Worm (Caenorhabditis elegans) whole organism, mixed stage, embryonic: ENCODE measurements around the gene nono-1.

Experiments
- M03D4.4 ChIP-seq: sonication (generic microtip); optimal IDR thresholded peaks from 2 replicates; lab custom pipeline; 2017; ENCODE audit warnings: mild to moderate bottlenecking, missing genetic modification characterization, missing compliant biosample characterization
- bed-3 ChIP-seq: fragments of 200-800 bp; sonication (Bioruptor generic); optimal IDR thresholded peaks from 3 replicates; lab custom pipeline; 2018; ENCODE audit warnings: mild to moderate bottlenecking, missing genetic modification characterization, moderate library complexity, missing compliant biosample characterization
- blmp-1 ChIP-seq: fragments of 150-350 bp; optimal IDR thresholded peaks from 2 replicates; lab custom pipeline; 2014; ENCODE audit warnings: missing biosample characterization, missing genetic modification characterization
- ceh-39 ChIP-seq: fragments of 150-350 bp; optimal IDR thresholded peaks from 2 replicates; lab custom pipeline; 2014; ENCODE audit warnings: missing biosample characterization, missing genetic modification characterization
- ceh-43 ChIP-seq: fragments of 200-800 bp; sonication (Bioruptor generic); optimal IDR thresholded peaks from 2 replicates; lab custom pipeline; 2018; ENCODE audit warnings: mild to moderate bottlenecking, missing genetic modification characterization, moderate library complexity, missing compliant biosample characterization
- ceh-83 ChIP-seq: fragments of 200-800 bp; sonication (Bioruptor generic); optimal IDR thresholded peaks from 2 replicates; lab custom pipeline; 2018; ENCODE audit warnings: mild to moderate bottlenecking, missing genetic modification characterization, missing compliant biosample characterization
- ces-1 ChIP-seq: fragments of 150-350 bp; optimal IDR thresholded peaks from 2 replicates; lab custom pipeline; 2014; ENCODE audit warnings: missing biosample characterization, missing genetic modification reagents, missing genetic modification characterization
- drap-1 ChIP-seq: fragments of 200-800 bp; sonication (Bioruptor generic); optimal IDR thresholded peaks from 3 replicates; lab custom pipeline; 2018; ENCODE audit warnings: mild to moderate bottlenecking, missing genetic modification characterization, missing compliant biosample characterization
- elt-3 ChIP-seq: fragments of 150-350 bp; optimal IDR thresholded peaks from 2 replicates; lab custom pipeline; 2014; ENCODE audit warnings: missing biosample characterization, missing genetic modification characterization
- flh-1 ChIP-seq: fragments of 200-800 bp; sonication (Bioruptor generic); optimal IDR thresholded peaks from 2 replicates; lab custom pipeline; 2018; ENCODE audit warnings: mild to moderate bottlenecking, missing genetic modification characterization, moderate library complexity, missing compliant biosample characterization
- hlh-1 ChIP-seq: fragments of 150-350 bp; optimal IDR thresholded peaks from 2 replicates; lab custom pipeline; 2014; ENCODE audit warnings: missing biosample characterization, missing genetic modification reagents, missing genetic modification characterization
- lin-13 ChIP-seq: fragments of 150-350 bp; optimal IDR thresholded peaks from 2 replicates; lab custom pipeline; 2014; ENCODE audit warnings: missing biosample characterization, missing genetic modification characterization
- lin-32 ChIP-seq: fragments of 200-800 bp; sonication (Bioruptor generic); optimal IDR thresholded peaks from 2 replicates; lab custom pipeline; 2018; ENCODE audit warnings: mild to moderate bottlenecking, missing genetic modification characterization, missing compliant biosample characterization
- mab-5 ChIP-seq: fragments of 150-350 bp; optimal IDR thresholded peaks from 2 replicates; lab custom pipeline; 2014; ENCODE audit warnings: missing biosample characterization, missing genetic modification characterization
- mep-1 ChIP-seq: fragments of 150-350 bp; optimal IDR thresholded peaks from 2 replicates; lab custom pipeline; 2017; ENCODE audit warnings: missing biosample characterization, missing genetic modification reagents, missing genetic modification characterization, inconsistent platforms
- mls-2 ChIP-seq: sonication (generic microtip); optimal IDR thresholded peaks from 2 replicates; lab custom pipeline; 2016; ENCODE audit warnings: mild to moderate bottlenecking, missing genetic modification characterization, moderate library complexity, missing compliant biosample characterization
- nhr-12 ChIP-seq: fragments of 150-350 bp; optimal IDR thresholded peaks from 2 replicates; lab custom pipeline; 2014; ENCODE audit warnings: missing biosample characterization, missing genetic modification characterization
- nhr-2 ChIP-seq: fragments of 150-350 bp; optimal IDR thresholded peaks from 2 replicates; lab custom pipeline; 2014; ENCODE audit warnings: missing biosample characterization, missing genetic modification characterization
- nhr-28 ChIP-seq: fragments of 150-350 bp; optimal IDR thresholded peaks from 2 replicates; lab custom pipeline; 2014; ENCODE audit warnings: missing biosample characterization, missing genetic modification characterization
- nhr-76 ChIP-seq: sonication (generic microtip); optimal IDR thresholded peaks from 2 replicates; lab custom pipeline; 2017; ENCODE audit warnings: missing biosample characterization, missing genetic modification characterization
- pha-4 ChIP-seq: fragments of 150-350 bp; optimal IDR thresholded peaks from 2 replicates; lab custom pipeline; 2018; ENCODE audit warnings: missing biosample characterization, missing genetic modification reagents, missing genetic modification characterization
- sem-2 ChIP-seq: fragments of 200-800 bp; sonication (Bioruptor generic); optimal IDR thresholded peaks from 2 replicates; lab custom pipeline; 2018; ENCODE audit warnings: mild to moderate bottlenecking, missing genetic modification characterization, missing compliant biosample characterization
- snpc-4 ChIP-seq: fragments of 150-350 bp; optimal IDR thresholded peaks from 2 replicates; lab custom pipeline; 2014; ENCODE audit warnings: missing biosample characterization, missing genetic modification characterization
- tbx-8 ChIP-seq: fragments of 200-800 bp; sonication (Bioruptor generic); optimal IDR thresholded peaks from 2 replicates; lab custom pipeline; 2018; ENCODE audit warnings: mild to moderate bottlenecking, missing genetic modification characterization, moderate library complexity, missing compliant biosample characterization
- unc-120 ChIP-seq: sonication (generic microtip); optimal IDR thresholded peaks from 2 replicates; lab custom pipeline; 2017; ENCODE audit warnings: missing genetic modification characterization, missing compliant biosample characterization; ENCODE audit not compliant: poor library complexity, severe bottlenecking
- unc-62 ChIP-seq: fragments of 150-350 bp; optimal IDR thresholded peaks from 2 replicates; lab custom pipeline; 2014; ENCODE audit warnings: missing biosample characterization, missing genetic modification reagents, missing genetic modification characterization
- zip-8 ChIP-seq: fragments of 150-350 bp; optimal IDR thresholded peaks from 2 replicates; lab custom pipeline; 2014; ENCODE audit warnings: missing biosample characterization, missing genetic modification characterization
- ztf-11 ChIP-seq: fragments of 150-350 bp; optimal IDR thresholded peaks from 2 replicates; lab custom pipeline; 2014; ENCODE audit warnings: missing biosample characterization, missing genetic modification characterization

The nono-1 gene

ce11 chrIII:5930659-5931058 is 27.4 kb downstream of the nono-1 start:
- TF ChIP-seq unc-62 (GFP tag; lab: Kevin White, UChicago) (peak; percentile 27), flh-1 (GFP tag; lab: Kevin White, UChicago) (no peak), hlh-1 (tag; lab: Kevin White, UChicago) (peak; percentile 95), unc-120 (peak; percentile 17), nhr-2 (tag; lab: Kevin White, UChicago) (no peak), mab-5 (tag; lab: Kevin White, UChicago) (no peak), ceh-43 (GFP tag; lab: Kevin White, UChicago) (no peak)

DNA sequence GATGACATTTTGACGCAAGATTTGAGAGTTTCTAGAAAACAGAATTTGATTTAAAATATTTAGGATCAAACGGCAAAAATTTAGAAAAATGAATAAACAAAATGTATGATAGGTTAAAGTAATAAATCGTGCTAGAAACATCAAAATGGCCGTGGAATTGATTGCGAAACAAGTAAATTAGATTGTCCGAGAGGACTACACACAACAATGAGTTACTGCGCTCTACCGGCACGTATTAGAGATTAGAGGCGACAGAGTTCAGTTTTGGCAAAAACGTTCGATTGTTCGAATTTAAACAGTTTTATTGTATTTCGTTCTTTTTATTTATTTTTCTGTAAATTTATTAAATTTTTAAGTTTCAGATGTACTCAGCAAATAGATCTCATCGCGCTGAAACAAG is 32.3 kb downstream of the nono-1 start, which contains the start of the genes dnc-2 and bcl-7:
Gene dnc-2 (minus strand): TSS at position 33 of the 400 bp plus-strand sequence.
Gene bcl-7 (plus strand): TSS at position 363 of the 400 bp plus-strand sequence.
- TF ChIP-seq ztf-11 (tag; lab: Kevin White, UChicago) (no peak), bed-3 (GFP tag; lab: Kevin White, UChicago) (no peak), nhr-76 (tag; lab: Kevin White, UChicago) (no peak), sem-2 (GFP tag; lab: Kevin White, UChicago) (no peak), lin-13 (tag; lab: Kevin White, UChicago) (peak; percentile 9), snpc-4 (no peak), nhr-28 (tag; lab: Kevin White, UChicago) (no peak), M03D4.4 (tag; lab: Kevin White, UChicago) (no peak), ces-1 (peak; percentile 72), pha-4 (tag; lab: Kevin White, UChicago) (peak; percentile 1), nhr-12 (tag; lab: Kevin White, UChicago) (no peak), tbx-8 (GFP tag; lab: Kevin White, UChicago) (no peak), mab-5 (tag; lab: Kevin White, UChicago) (no peak), mep-1 (tag; lab: Kevin White, UChicago) (peak; percentile 4)

DNA sequence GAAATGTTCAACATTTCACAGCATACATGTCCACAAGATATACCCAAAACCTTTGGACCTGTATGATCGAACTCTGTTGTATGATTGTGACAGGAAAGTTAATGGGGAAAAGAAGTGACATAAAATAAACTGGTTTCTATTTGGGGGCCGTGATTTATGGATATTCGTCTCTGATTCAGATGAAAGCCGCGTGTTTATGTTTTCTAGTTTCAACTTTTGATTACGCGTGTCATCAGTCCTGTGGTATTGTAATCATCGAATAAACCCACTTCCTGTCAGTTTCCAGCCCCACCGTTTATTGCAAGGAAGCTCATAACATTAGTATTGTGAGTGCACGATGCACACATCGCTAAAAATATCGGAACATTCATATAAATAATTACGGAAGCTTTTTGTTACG is 35.8 kb downstream of the nono-1 start:
- TF ChIP-seq unc-62 (GFP tag; lab: Kevin White, UChicago) (no peak), nhr-2 (tag; lab: Kevin White, UChicago) (no peak), mab-5 (tag; lab: Kevin White, UChicago) (no peak), ceh-39 (no peak), ceh-83 (GFP tag; lab: Kevin White, UChicago) (no peak), M03D4.4 (tag; lab: Kevin White, UChicago) (no peak), lin-32 (GFP tag; lab: Kevin White, UChicago) (no peak), mls-2 (tag; lab: Kevin White, UChicago) (no peak), blmp-1 (tag; lab: Kevin White, UChicago) (no peak), mep-1 (tag; lab: Kevin White, UChicago) (no peak), drap-1 (no peak), zip-8 (no peak), nhr-12 (tag; lab: Kevin White, UChicago) (no peak), elt-3 (no peak)

- TF ChIP-seq nhr-2 (tag; lab: Kevin White, UChicago): no peak
- TF ChIP-seq mab-5 (tag; lab: Kevin White, UChicago): no peak
- TF ChIP-seq drap-1: no peak
- TF ChIP-seq lin-13 (tag; lab: Kevin White, UChicago): no peak
- no peak for TF ChIP-seq lin-32 (GFP tag; lab: Kevin White, UChicago)
- no peak for TF ChIP-seq pha-4 (tag; lab: Kevin White, UChicago)
- TF ChIP-seq elt-3: no peak
These were observed 36.9 kb downstream of the nono-1 start for ce11 chrIII:5921067-5921678.

ce11 chrIII:5919799-5920387 is 38.2 kb downstream of the nono-1 start, which contains the start of the genes tdo-2 and C28H8.2:
Gene tdo-2, minus strand, starts transcription at chrIII:5919955.
Gene C28H8.2, plus strand, starts transcription at chrIII:5920322.
- TF ChIP-seq lin-32 (GFP tag; lab: Kevin White, UChicago) (no peak), blmp-1 (tag; lab: Kevin White, UChicago) (no peak), sem-2 (GFP tag; lab: Kevin White, UChicago) (no peak), nhr-2 (tag; lab: Kevin White, UChicago) (no peak), drap-1 (no peak)
- TF ChIP-seq, all 35 proteins: peak for 0
